Worm (Caenorhabditis elegans) whole organism, young adult: ENCODE data around the gene ZK84.2.
A peak's percentile ranks its signal among the peaks of the same experiment; 100 is the strongest.
"Not testable (repeated sequence)": the region's sequence is repeated elsewhere in the genome, so short reads cannot be mapped to it uniquely, and the experiment has no call there.

Experiments used
- B0261.1 ChIP-seq: sonication (generic microtip); optimal IDR thresholded peaks from 2 replicates; lab custom pipeline; 2016; ENCODE audit warnings: mild to moderate bottlenecking, missing genetic modification characterization, moderate library complexity, missing compliant biosample characterization
- B0336.3 ChIP-seq: fragments of 200-800 bp; sonication (Bioruptor generic); IDR thresholded peaks from 2 replicates; pipeline ENCODE4 v1.3.6; 2022; ENCODE audit warnings: missing genetic modification characterization, missing compliant biosample characterization
- C17E4.6 ChIP-seq: fragments of 200-800 bp; sonication (Bioruptor generic); IDR thresholded peaks from 2 replicates; pipeline ENCODE4 v1.3.6; 2022; ENCODE audit warnings: missing genetic modification reagents, missing genetic modification characterization, missing compliant biosample characterization
- F10E7.11 ChIP-seq: sonication (generic microtip); optimal IDR thresholded peaks from 2 replicates; lab custom pipeline; 2017; ENCODE audit warnings: mild to moderate bottlenecking, missing genetic modification characterization, moderate library complexity, missing compliant biosample characterization
- F37B4.10 ChIP-seq: fragments of 200-800 bp; sonication (Bioruptor generic); IDR thresholded peaks from 2 replicates; pipeline ENCODE4 v1.3.6; 2022; ENCODE audit warnings: missing genetic modification characterization, missing compliant biosample characterization
- F49E8.2 ChIP-seq: sonication (generic microtip); optimal IDR thresholded peaks from 3 replicates; lab custom pipeline; 2017; ENCODE audit warnings: missing genetic modification characterization, mild to moderate bottlenecking, missing compliant biosample characterization, antibody characterized with exemption, moderate library complexity; ENCODE audit not compliant: insufficient read depth
- ZK185.1 ChIP-seq: sonication (generic microtip); optimal IDR thresholded peaks from 2 replicates; lab custom pipeline; 2016; ENCODE audit warnings: mild to moderate bottlenecking, missing genetic modification characterization, missing compliant biosample characterization; ENCODE audit not compliant: poor library complexity, severe bottlenecking
- akir-1 ChIP-seq: fragments of 200-800 bp; sonication (Bioruptor generic); optimal IDR thresholded peaks from 2 replicates; lab custom pipeline; 2018; ENCODE audit warnings: mild to moderate bottlenecking, missing genetic modification characterization, moderate library complexity, missing compliant biosample characterization
- atf-7 ChIP-seq: sonication (generic microtip); optimal IDR thresholded peaks from 2 replicates; lab custom pipeline; 2017; ENCODE audit warnings: mild to moderate bottlenecking, missing genetic modification characterization, missing compliant biosample characterization
- athp-1 ChIP-seq: sonication (generic microtip); optimal IDR thresholded peaks from 2 replicates; lab custom pipeline; 2017; ENCODE audit warnings: mild to moderate bottlenecking, missing genetic modification characterization, missing compliant biosample characterization
- cebp-1 ChIP-seq, 2 experiments: fragments of 200-800 bp in 1 of 2; sonication (Bioruptor generic) in 1 of 2; sonication (generic microtip) in 1 of 2; IDR thresholded peaks in 1 of 2; optimal IDR thresholded peaks in 1 of 2; 2 replicates each; pipeline versions ENCODE4 v1.3.6 to Lab custom; 2017 to 2022; ENCODE audit warnings: missing compliant biosample characterization in 2 of 2, missing genetic modification characterization in 2 of 2, mild to moderate bottlenecking in 1 of 2, missing genetic modification reagents in 1 of 2, moderate library complexity in 1 of 2
- chd-7 ChIP-seq: sonication (generic microtip); optimal IDR thresholded peaks from 2 replicates; lab custom pipeline; 2016; ENCODE audit warnings: mild to moderate bottlenecking, missing genetic modification characterization, moderate library complexity, missing compliant biosample characterization
- egl-18 ChIP-seq: fragments of 200-800 bp; sonication (Bioruptor generic); IDR thresholded peaks from 2 replicates; pipeline ENCODE4 v1.3.6; 2022; ENCODE audit warnings: missing genetic modification reagents, missing genetic modification characterization, missing compliant biosample characterization
- ets-4 ChIP-seq: fragments of 200-800 bp; sonication (Bioruptor generic); optimal IDR thresholded peaks from 2 replicates; lab custom pipeline; 2018; ENCODE audit warnings: mild to moderate bottlenecking, missing genetic modification characterization, missing compliant biosample characterization
- hlh-26 ChIP-seq: fragments of 200-800 bp; sonication (Bioruptor generic); conservative IDR thresholded peaks from 2 replicates; pipeline ENCODE4 v1.3.6; 2022; ENCODE audit warnings: missing genetic modification reagents, missing genetic modification characterization, missing compliant biosample characterization
- hmg-1.2 ChIP-seq: fragments of 200-800 bp; sonication (Bioruptor generic); IDR thresholded peaks from 2 replicates; pipeline ENCODE4 v1.3.6; 2022; ENCODE audit warnings: missing genetic modification reagents, missing genetic modification characterization, missing compliant biosample characterization
- lag-1 ChIP-seq: fragments of 200-800 bp; sonication (Bioruptor generic); IDR thresholded peaks from 2 replicates; pipeline ENCODE4 v1.3.6; 2022; ENCODE audit warnings: missing genetic modification reagents, missing genetic modification characterization, missing compliant biosample characterization
- lin-35 ChIP-seq, 3 experiments: fragments of 150-350 bp in 2 of 3; sonication (generic microtip) in 1 of 3; optimal IDR thresholded peaks; 2 replicates each; lab custom pipeline; 2014 to 2018; ENCODE audit warnings: missing biosample characterization in 3 of 3, missing genetic modification characterization in 3 of 3, missing genetic modification reagents in 3 of 3
- lir-1 ChIP-seq: fragments of 200-800 bp; sonication (Bioruptor generic); conservative IDR thresholded peaks from 2 replicates; pipeline ENCODE4 v1.3.6; 2022; ENCODE audit warnings: missing genetic modification reagents, missing genetic modification characterization, missing compliant biosample characterization
- lsl-1 ChIP-seq: fragments of 200-800 bp; sonication (Bioruptor generic); optimal IDR thresholded peaks from 2 replicates; lab custom pipeline; 2018; ENCODE audit warnings: mild to moderate bottlenecking, missing genetic modification characterization, moderate library complexity, missing compliant biosample characterization
- madf-8 ChIP-seq: fragments of 200-800 bp; sonication (Bioruptor generic); conservative IDR thresholded peaks from 2 replicates; pipeline ENCODE4 v1.3.6; 2022; ENCODE audit warnings: missing genetic modification reagents, missing genetic modification characterization, missing compliant biosample characterization
- mxl-1 ChIP-seq: sonication (generic microtip); optimal IDR thresholded peaks from 2 replicates; lab custom pipeline; 2016; ENCODE audit warnings: missing genetic modification characterization, missing compliant biosample characterization
- nfya-1 ChIP-seq: sonication (generic microtip); optimal IDR thresholded peaks from 2 replicates; lab custom pipeline; 2017; ENCODE audit warnings: antibody characterized with exemption, missing compliant biosample characterization, missing genetic modification characterization, borderline replicate concordance; ENCODE audit not compliant: insufficient read depth
- nhr-120 ChIP-seq: fragments of 200-800 bp; sonication (Bioruptor generic); IDR thresholded peaks from 2 replicates; pipeline ENCODE4 v1.3.6; 2022; ENCODE audit warnings: missing genetic modification characterization, missing compliant biosample characterization
- nhr-179 ChIP-seq: sonication (generic microtip); optimal IDR thresholded peaks from 2 replicates; lab custom pipeline; 2016; ENCODE audit warnings: mild to moderate bottlenecking, missing genetic modification characterization, missing compliant biosample characterization
- nhr-27 ChIP-seq: fragments of 200-800 bp; sonication (Bioruptor generic); optimal IDR thresholded peaks from 2 replicates; lab custom pipeline; 2018; ENCODE audit warnings: mild to moderate bottlenecking, missing genetic modification characterization, moderate library complexity, missing compliant biosample characterization
- rec-8 ChIP-seq, 2 experiments: sonication (generic microtip); optimal IDR thresholded peaks; 2 replicates each; lab custom pipeline; 2016; ENCODE audit warnings: mild to moderate bottlenecking in 2 of 2, missing genetic modification characterization in 2 of 2, missing genetic modification reagents in 2 of 2, missing genotype in 2 of 2, missing biosample characterization in 1 of 2, missing compliant biosample characterization in 1 of 2, moderate library complexity in 1 of 2
- snpc-4 ChIP-seq, 5 experiments: fragments of 150-350 bp in 1 of 5; sonication (generic microtip) in 4 of 5; optimal IDR thresholded peaks; 2 replicates each; lab custom pipeline; 2014 to 2018; ENCODE audit warnings: missing genetic modification characterization in 5 of 5, missing biosample characterization in 3 of 5, antibody characterized with exemption in 2 of 5, mild to moderate bottlenecking in 2 of 5, missing compliant biosample characterization in 2 of 5, missing genotype in 2 of 5, moderate library complexity in 2 of 5, missing genetic modification reagents in 1 of 5
- xnd-1 ChIP-seq: sonication (generic microtip); optimal IDR thresholded peaks from 2 replicates; lab custom pipeline; 2016; ENCODE audit warnings: missing genotype, missing genetic modification reagents, missing genetic modification characterization, missing compliant biosample characterization
- ztf-22 ChIP-seq: fragments of 200-800 bp; sonication (Bioruptor generic); optimal IDR thresholded peaks from 2 replicates; lab custom pipeline; 2018; ENCODE audit warnings: mild to moderate bottlenecking, missing genetic modification characterization, moderate library complexity, missing compliant biosample characterization
- ztf-6 ChIP-seq: fragments of 200-800 bp; sonication (Bioruptor generic); IDR thresholded peaks from 2 replicates; pipeline ENCODE4 v1.3.6; 2022; ENCODE audit warnings: missing genetic modification reagents, missing genetic modification characterization, missing compliant biosample characterization

ZK84.2 gene

DNA sequence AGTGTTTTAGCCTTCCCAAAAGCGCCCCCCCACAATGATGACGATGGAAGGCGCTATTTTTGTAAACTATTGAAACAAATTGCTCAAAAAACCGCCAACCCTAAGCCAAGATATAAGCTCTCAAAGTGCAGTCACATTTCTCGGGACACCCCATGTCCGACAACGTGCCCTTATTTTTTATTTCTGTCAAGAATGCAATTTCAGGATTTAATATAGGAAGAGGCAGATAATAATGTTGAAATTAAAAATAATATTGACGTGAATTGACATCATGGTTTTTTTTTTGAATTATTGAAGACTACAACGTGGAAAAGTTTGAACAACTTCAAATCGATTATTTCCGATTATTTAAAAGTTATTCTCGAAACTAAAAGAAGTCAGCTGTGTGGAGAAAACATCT, at the start of gene ZK84.2:
ZK84.2 (plus strand) TSS at position 301 of the 400 bp plus-strand sequence.
- not testable (repeated sequence) for TF ChIP-seq ztf-6 (GFP tag; lab: Robert Waterston, UW); ztf-22 (GFP tag; lab: Kevin White, UChicago); B0261.1 (tag; lab: Kevin White, UChicago)

DNA sequence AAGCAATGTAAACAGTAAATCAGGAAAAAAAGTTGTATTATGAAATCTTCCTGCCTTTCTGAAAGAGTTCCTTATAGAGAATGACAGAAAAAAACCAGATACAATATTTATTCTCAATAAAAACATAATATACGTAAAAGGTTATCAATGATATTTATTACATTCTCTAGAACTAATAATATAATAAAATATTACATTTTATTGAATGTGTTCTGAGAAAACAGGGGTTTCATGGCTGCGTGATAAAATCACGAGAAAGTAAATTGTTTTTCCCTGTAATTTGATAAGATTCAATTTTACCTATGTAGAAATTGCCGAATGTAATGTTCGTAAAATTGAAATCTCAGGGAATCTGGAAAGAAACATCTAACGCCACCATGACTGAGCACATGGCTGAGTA, 49.2 kb upstream of the ZK84.2 start:
- TF ChIP-seq athp-1 (tag; lab: Kevin White, UChicago) (no peak), atf-7 (tag; lab: Kevin White, UChicago) (no peak), ets-4 (GFP tag; lab: Kevin White, UChicago) (no peak), xnd-1 (tag; lab: Kevin White, UChicago) (no peak)

DNA sequence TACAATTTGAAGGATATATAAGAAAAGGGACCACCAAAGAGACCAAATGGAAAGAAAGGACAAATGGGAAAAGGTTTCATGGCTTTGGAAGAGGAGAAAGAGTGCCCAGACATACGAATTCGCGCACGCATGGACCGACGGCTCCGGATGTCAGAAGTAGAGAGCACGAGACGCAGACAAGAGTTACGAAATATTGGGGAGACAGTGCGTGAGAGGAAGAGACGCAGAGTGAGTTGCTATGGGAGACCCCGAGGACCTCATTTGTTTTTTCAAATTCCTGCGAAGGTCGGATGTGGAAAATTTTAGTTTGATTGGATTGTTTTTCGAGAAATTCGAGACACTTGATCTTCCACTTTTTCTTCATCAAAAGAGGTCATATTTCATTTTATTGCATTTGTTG, 47.5 kb upstream of the ZK84.2 start:
- TF ChIP-seq hmg-1.2 (GFP tag; lab: Robert Waterston, UW) (peak; percentile 80), madf-8 (no peak), cebp-1 (GFP tag; IDR thresholded peaks at IDR 0.05; lab: Robert Waterston, UW) (peak; percentile 73), cebp-1 (tag; optimal IDR thresholded peaks at IDR 0.05; lab: Kevin White, UChicago) (no peak), ztf-22 (GFP tag; lab: Kevin White, UChicago) (no peak)

DNA sequence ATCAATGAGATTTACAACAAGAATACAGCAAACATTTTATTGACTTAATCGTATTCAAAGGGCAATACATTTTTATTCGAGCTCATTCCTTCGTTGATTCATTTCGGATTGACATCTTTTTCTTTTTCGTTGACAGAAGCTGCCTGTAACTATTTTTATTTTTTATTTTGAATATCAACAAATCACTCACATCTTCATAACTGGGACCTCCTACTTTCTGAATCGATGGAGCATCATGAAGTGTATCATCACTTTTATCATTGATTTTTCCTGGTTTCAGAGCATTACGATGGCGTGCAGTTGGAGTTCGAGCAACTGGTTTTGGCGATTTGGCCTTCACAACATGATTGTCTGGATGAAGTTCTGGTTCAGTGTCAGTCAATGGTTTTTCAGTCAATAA, 46.1 kb upstream of the ZK84.2 start, which contains the start of gene B0034.1:
B0034.1 (plus strand) TSS at position 301 of the 400 bp plus-strand sequence.
- TF ChIP-seq lsl-1 (no peak), mxl-1 (tag; lab: Kevin White, UChicago) (no peak), hmg-1.2 (GFP tag; lab: Robert Waterston, UW) (no peak), nhr-120 (no peak), C17E4.6 (GFP tag; lab: Robert Waterston, UW) (no peak), lag-1 (no peak), atf-7 (tag; lab: Kevin White, UChicago) (no peak), chd-7 (no peak), rec-8 (tag; optimal IDR thresholded peaks at IDR 0.05; lab: Kevin White, UChicago) (no peak), nhr-179 (tag; lab: Kevin White, UChicago) (no peak), F49E8.2 (tag; lab: Kevin White, UChicago) (no peak), B0336.3 (GFP tag; lab: Robert Waterston, UW) (no peak), nhr-27 (tag; lab: Kevin White, UChicago) (no peak)

DNA sequence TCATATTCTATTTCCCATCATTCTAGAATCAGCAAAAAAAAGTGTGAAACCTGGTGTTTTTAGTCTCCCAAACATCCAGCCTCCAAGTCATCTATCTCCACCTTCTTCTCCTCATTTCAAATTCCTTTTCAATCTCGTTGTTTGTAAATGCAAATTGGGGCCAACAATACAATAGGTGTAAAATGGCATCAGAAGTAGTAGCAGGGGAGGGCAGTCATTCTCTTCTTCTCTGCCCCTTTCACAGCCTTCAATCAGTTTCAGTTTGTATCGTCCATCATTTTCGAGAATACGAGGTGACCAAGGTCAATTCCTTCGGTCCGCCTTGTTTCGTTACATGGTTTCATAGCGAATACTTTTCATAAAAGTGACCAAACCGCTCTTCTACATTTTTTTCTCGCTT, 44.9 kb upstream of the ZK84.2 start, which contains the start of gene B0034.4:
B0034.4 (minus strand) TSS at position 229 of the 400 bp plus-strand sequence.
- TF ChIP-seq F10E7.11 (tag; lab: Kevin White, UChicago) (no peak), hlh-26 (no peak), ZK185.1 (no peak), egl-18 (no peak), nfya-1 (no peak), akir-1 (no peak), lir-1 (GFP tag; lab: Robert Waterston, UW) (no peak), snpc-4 (GFP tag; optimal IDR thresholded peaks at IDR 0.05; lab: Kevin White, UChicago) (no peak), snpc-4 (tag; optimal IDR thresholded peaks at IDR 0.05; lab: Kevin White, UChicago) (no peak), lin-35 (GFP tag; optimal IDR thresholded peaks at IDR 0.05; lab: Kevin White, UChicago) (no peak), F37B4.10 (GFP tag; lab: Robert Waterston, UW) (no peak), nhr-179 (tag; lab: Kevin White, UChicago) (no peak)
